Worm (Caenorhabditis elegans) whole organism, L2 larva: ENCODE results near the gene B0334.10.

Experiments used
- C34F6.9 ChIP-seq: fragments of 150-350 bp; optimal IDR thresholded peaks from 2 replicates; lab custom pipeline; 2014; ENCODE audit warnings: missing biosample characterization, missing genetic modification characterization
- F13H6.1 ChIP-seq: sonication (generic microtip); optimal IDR thresholded peaks from 2 replicates; lab custom pipeline; 2016; ENCODE audit warnings: missing genetic modification characterization, missing compliant biosample characterization
- R02D3.7 ChIP-seq: fragments of 150-350 bp; optimal IDR thresholded peaks from 2 replicates; lab custom pipeline; 2014; ENCODE audit warnings: missing biosample characterization, missing genetic modification characterization
- Y55F3AM.14 ChIP-seq: fragments of 200-800 bp; sonication (Bioruptor generic); optimal IDR thresholded peaks from 2 replicates; lab custom pipeline; 2018; ENCODE audit warnings: mild to moderate bottlenecking, missing genetic modification characterization, missing compliant biosample characterization
- ZK546.5 ChIP-seq: sonication (generic microtip); optimal IDR thresholded peaks from 2 replicates; lab custom pipeline; 2017; ENCODE audit warnings: missing biosample characterization, missing genetic modification characterization
- alr-1 ChIP-seq: fragments of 150-350 bp; optimal IDR thresholded peaks from 2 replicates; lab custom pipeline; 2014; ENCODE audit warnings: missing biosample characterization, missing genetic modification characterization
- aly-2 ChIP-seq: fragments of 150-350 bp; optimal IDR thresholded peaks from 2 replicates; lab custom pipeline; 2014; ENCODE audit warnings: missing biosample characterization, missing genetic modification characterization
- ama-1 ChIP-seq: fragments of 150-350 bp; optimal IDR thresholded peaks from 2 replicates; lab custom pipeline; 2018; ENCODE audit warnings: inconsistent platforms
- blmp-1 ChIP-seq: sonication (generic microtip); optimal IDR thresholded peaks from 2 replicates; lab custom pipeline; 2017; ENCODE audit warnings: missing genetic modification characterization, mild to moderate bottlenecking, missing compliant biosample characterization, antibody characterized with exemption, moderate library complexity; ENCODE audit not compliant: insufficient read depth
- ceh-16 ChIP-seq: fragments of 150-350 bp; optimal IDR thresholded peaks from 2 replicates; lab custom pipeline; 2014; ENCODE audit warnings: missing biosample characterization, missing genetic modification characterization
- ceh-82 ChIP-seq: fragments of 150-350 bp; optimal IDR thresholded peaks from 2 replicates; lab custom pipeline; 2014; ENCODE audit warnings: missing biosample characterization, missing genetic modification characterization
- dmd-4 ChIP-seq: sonication (generic microtip); optimal IDR thresholded peaks from 2 replicates; lab custom pipeline; 2017; ENCODE audit warnings: missing biosample characterization, missing genetic modification characterization
- elt-1 ChIP-seq: fragments of 150-350 bp; optimal IDR thresholded peaks from 2 replicates; lab custom pipeline; 2014; ENCODE audit warnings: missing biosample characterization, missing genetic modification characterization
- elt-3 ChIP-seq: sonication (generic microtip); optimal IDR thresholded peaks from 2 replicates; lab custom pipeline; 2017; ENCODE audit warnings: missing biosample characterization, missing genetic modification characterization
- fos-1 ChIP-seq: fragments of 150-350 bp; optimal IDR thresholded peaks from 2 replicates; lab custom pipeline; 2014; ENCODE audit warnings: missing biosample characterization, missing genetic modification characterization
- gmeb-1 ChIP-seq: fragments of 150-350 bp; optimal IDR thresholded peaks from 2 replicates; lab custom pipeline; 2014; ENCODE audit warnings: missing biosample characterization, missing genetic modification characterization
- lin-13 ChIP-seq: fragments of 150-350 bp; optimal IDR thresholded peaks from 2 replicates; lab custom pipeline; 2014; ENCODE audit warnings: missing biosample characterization, missing genetic modification reagents, missing genetic modification characterization
- lin-39 ChIP-seq: fragments of 150-350 bp; optimal IDR thresholded peaks from 2 replicates; lab custom pipeline; 2014; ENCODE audit warnings: missing biosample characterization, missing genetic modification reagents, missing genetic modification characterization
- lsy-2 ChIP-seq, 2 experiments: fragments of 150-350 bp in 1 of 2; sonication (generic microtip) in 1 of 2; optimal IDR thresholded peaks; 2 replicates each; lab custom pipeline; 2014 to 2017; ENCODE audit warnings: missing biosample characterization in 2 of 2, missing genetic modification characterization in 2 of 2
- mab-5 ChIP-seq: fragments of 150-350 bp; optimal IDR thresholded peaks from 2 replicates; lab custom pipeline; 2014; ENCODE audit warnings: missing biosample characterization, missing genetic modification characterization
- mbf-1 ChIP-seq: sonication (generic microtip); optimal IDR thresholded peaks from 2 replicates; lab custom pipeline; 2017; ENCODE audit warnings: missing biosample characterization, missing genetic modification characterization
- mdl-1 ChIP-seq, 2 experiments: fragments of 150-350 bp in 1 of 2; sonication (generic microtip) in 1 of 2; optimal IDR thresholded peaks; 2 replicates each; lab custom pipeline; 2017; ENCODE audit warnings: missing biosample characterization in 2 of 2, missing genetic modification characterization in 2 of 2
- nhr-10 ChIP-seq: sonication (generic microtip); optimal IDR thresholded peaks from 2 replicates; lab custom pipeline; 2017; ENCODE audit warnings: missing biosample characterization, missing genetic modification characterization
- nhr-11 ChIP-seq: fragments of 150-350 bp; optimal IDR thresholded peaks from 2 replicates; lab custom pipeline; 2014; ENCODE audit warnings: missing biosample characterization, missing genetic modification characterization
- nhr-12 ChIP-seq: fragments of 150-350 bp; optimal IDR thresholded peaks from 2 replicates; lab custom pipeline; 2014; ENCODE audit warnings: missing biosample characterization, missing genetic modification characterization
- nhr-129 ChIP-seq: fragments of 150-350 bp; optimal IDR thresholded peaks from 2 replicates; lab custom pipeline; 2014; ENCODE audit warnings: missing biosample characterization, missing genetic modification characterization
- nhr-21 ChIP-seq: fragments of 150-350 bp; optimal IDR thresholded peaks from 2 replicates; lab custom pipeline; 2014; ENCODE audit warnings: missing biosample characterization, missing genetic modification characterization
- nhr-23 ChIP-seq: fragments of 150-350 bp; optimal IDR thresholded peaks from 2 replicates; lab custom pipeline; 2014; ENCODE audit warnings: missing biosample characterization, missing genetic modification reagents, missing genetic modification characterization
- nhr-237 ChIP-seq: fragments of 150-350 bp; optimal IDR thresholded peaks from 2 replicates; lab custom pipeline; 2014; ENCODE audit warnings: missing biosample characterization, missing genetic modification characterization
- nhr-25 ChIP-seq: fragments of 150-350 bp; sonication (generic microtip); optimal IDR thresholded peaks from 3 replicates; lab custom pipeline; 2014; ENCODE audit warnings: missing biosample characterization, missing genetic modification characterization
- nhr-6 ChIP-seq: fragments of 150-350 bp; optimal IDR thresholded peaks from 2 replicates; lab custom pipeline; 2014; ENCODE audit warnings: missing biosample characterization, missing genetic modification characterization
- nhr-77 ChIP-seq: fragments of 150-350 bp; optimal IDR thresholded peaks from 2 replicates; lab custom pipeline; 2014; ENCODE audit warnings: missing biosample characterization, missing genetic modification characterization
- peb-1 ChIP-seq: fragments of 150-350 bp; optimal IDR thresholded peaks from 2 replicates; lab custom pipeline; 2014; ENCODE audit warnings: missing biosample characterization, missing genetic modification characterization
- sem-4 ChIP-seq: fragments of 150-350 bp; optimal IDR thresholded peaks from 2 replicates; lab custom pipeline; 2014; ENCODE audit warnings: missing biosample characterization, missing genetic modification reagents, missing genetic modification characterization
- skn-1 ChIP-seq: sonication (generic microtip); optimal IDR thresholded peaks from 2 replicates; lab custom pipeline; 2017; ENCODE audit warnings: missing biosample characterization, missing genetic modification characterization
- sma-3 ChIP-seq: sonication (generic microtip); optimal IDR thresholded peaks from 2 replicates; lab custom pipeline; 2016; ENCODE audit warnings: missing genetic modification reagents, missing genetic modification characterization, missing compliant biosample characterization
- snpc-4 ChIP-seq: fragments of 150-350 bp; optimal IDR thresholded peaks from 2 replicates; lab custom pipeline; 2014; ENCODE audit warnings: missing biosample characterization, missing genetic modification characterization
- unc-39 ChIP-seq: fragments of 150-350 bp; optimal IDR thresholded peaks from 2 replicates; lab custom pipeline; 2014; ENCODE audit warnings: missing biosample characterization, missing genetic modification characterization
- unc-55 ChIP-seq: fragments of 150-350 bp; sonication (generic microtip); optimal IDR thresholded peaks from 3 replicates; lab custom pipeline; 2014; ENCODE audit warnings: missing biosample characterization, missing genetic modification reagents, missing genetic modification characterization
- unc-62 ChIP-seq: fragments of 150-350 bp; optimal IDR thresholded peaks from 2 replicates; lab custom pipeline; 2014; ENCODE audit warnings: missing biosample characterization, missing genetic modification reagents, missing genetic modification characterization
- zag-1 ChIP-seq: fragments of 150-350 bp; optimal IDR thresholded peaks from 2 replicates; lab custom pipeline; 2014; ENCODE audit warnings: missing biosample characterization, missing genetic modification characterization
- ztf-1 ChIP-seq: fragments of 200-800 bp; sonication (Bioruptor generic); conservative IDR thresholded peaks from 2 replicates; pipeline ENCODE4 v1.3.6; 2022; ENCODE audit warnings: missing genetic modification characterization, missing compliant biosample characterization
- ztf-11 ChIP-seq: sonication (generic microtip); optimal IDR thresholded peaks from 2 replicates; lab custom pipeline; 2017; ENCODE audit warnings: missing biosample characterization, missing genetic modification characterization
- ztf-4 ChIP-seq: fragments of 150-350 bp; optimal IDR thresholded peaks from 2 replicates; lab custom pipeline; 2014; ENCODE audit warnings: missing biosample characterization, missing genetic modification characterization

B0334.10 gene

DNA sequence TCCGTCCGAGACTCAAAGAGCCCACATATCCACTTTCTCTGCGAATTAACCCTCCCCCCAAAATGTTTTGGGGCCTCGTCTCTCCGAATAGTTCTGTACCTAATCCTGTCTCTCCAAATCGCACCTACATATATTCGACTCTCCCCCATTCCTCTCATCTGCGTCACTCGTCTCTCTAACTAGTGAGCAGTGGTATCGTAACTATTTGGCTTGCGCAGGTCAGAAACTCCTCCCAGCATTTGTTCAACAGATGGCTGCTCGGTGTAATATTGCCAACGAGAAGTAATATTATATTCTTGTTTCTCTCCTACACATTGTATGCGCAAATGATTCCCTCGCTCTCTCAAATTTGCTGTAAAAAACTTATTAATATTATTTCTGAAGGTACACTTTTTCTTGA is 37.4 kb downstream of the B0334.10 start, which contains the start of gene F54D5.24:
TSS of gene F54D5.24 (plus strand) at position 316 of the 400 bp plus-strand sequence.
- no peak for TF ChIP-seq mdl-1 (tag; optimal IDR thresholded peaks at IDR 0.05; lab: Kevin White, UChicago)
- no peak for TF ChIP-seq mab-5 (tag; lab: Kevin White, UChicago)
- TF ChIP-seq blmp-1 (tag; lab: Kevin White, UChicago): no peak
- no peak for TF ChIP-seq lin-39

DNA sequence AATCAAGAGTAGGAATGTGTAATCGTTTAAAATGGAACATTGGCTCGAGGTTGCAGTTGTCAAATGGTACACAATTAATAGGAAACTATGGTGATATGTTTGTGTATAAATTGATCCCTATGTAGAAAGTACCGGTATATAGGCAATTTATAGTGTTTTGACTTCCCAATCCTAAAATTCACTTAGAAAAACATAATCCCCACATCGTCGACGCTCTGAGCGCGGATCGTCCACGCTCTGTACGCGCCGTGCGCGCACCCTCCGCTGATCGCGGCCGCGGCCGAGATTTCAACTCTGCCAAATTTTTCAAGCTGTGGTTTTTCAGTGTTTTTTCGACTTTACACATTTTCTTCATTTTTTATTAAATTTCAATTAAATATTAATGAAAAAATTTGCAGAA is 38.1 kb downstream of the B0334.10 start, which contains the start of gene F54D5.17:
TSS of gene F54D5.17 (plus strand) at position 301 of the 400 bp plus-strand sequence.
- TF ChIP-seq ztf-11 (tag; lab: Kevin White, UChicago) (no peak), nhr-237 (tag; lab: Kevin White, UChicago) (no peak), lin-39 (no peak), dmd-4 (tag; lab: Kevin White, UChicago) (no peak), F13H6.1 (tag; lab: Kevin White, UChicago) (no peak), sma-3 (GFP tag; lab: Kevin White, UChicago) (no peak), elt-1 (tag; lab: Kevin White, UChicago) (no peak), sem-4 (tag; lab: Kevin White, UChicago) (no peak), snpc-4 (no peak), nhr-6 (tag; lab: Kevin White, UChicago) (no peak), nhr-21 (tag; lab: Kevin White, UChicago) (no peak), mdl-1 (tag; optimal IDR thresholded peaks at IDR 0.05; lab: Kevin White, UChicago) (no peak)

DNA sequence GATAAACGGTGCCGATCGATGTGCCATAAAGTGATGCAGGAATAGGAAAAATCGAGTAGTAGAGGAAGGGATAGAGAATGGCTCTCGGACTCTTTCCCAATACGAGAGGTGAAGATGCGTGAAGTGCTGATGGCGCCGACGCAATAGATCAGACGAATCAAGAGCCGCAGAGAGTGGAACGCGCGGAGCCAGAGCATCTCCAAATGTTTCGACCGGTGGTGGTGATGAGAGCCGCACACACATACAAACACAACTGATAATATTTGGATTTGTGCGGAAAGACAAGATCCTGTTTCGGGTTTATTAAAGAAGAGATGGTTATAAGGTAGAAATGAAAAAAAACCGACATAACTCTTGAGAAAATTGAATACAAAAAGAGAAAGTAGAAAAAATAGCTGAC is 45.8 kb downstream of the B0334.10 start, which contains the start of gene F54D5.15:
TSS of gene F54D5.15 (minus strand) at position 101 of the 400 bp plus-strand sequence.
- TF ChIP-seq ceh-82 (no peak), mdl-1 (tag; optimal IDR thresholded peaks at IDR 0.05; lab: Kevin White, UChicago) (no peak), nhr-6 (tag; lab: Kevin White, UChicago) (no peak), ztf-11 (tag; lab: Kevin White, UChicago) (no peak), ama-1 (lab: Kevin White, UChicago) (no peak), nhr-11 (no peak), nhr-25 (tag; lab: Kevin White, UChicago) (no peak), R02D3.7 (tag; lab: Kevin White, UChicago) (no peak), C34F6.9 (tag; lab: Kevin White, UChicago) (no peak), ceh-16 (tag; lab: Kevin White, UChicago) (no peak), ZK546.5 (no peak), sma-3 (GFP tag; lab: Kevin White, UChicago) (no peak), skn-1 (tag; lab: Kevin White, UChicago) (no peak), nhr-23 (tag; lab: Kevin White, UChicago) (no peak), peb-1 (tag; lab: Kevin White, UChicago) (no peak)
- TF ChIP-seq, all 48 proteins: peak for 0

- TF ChIP-seq C34F6.9 (tag; lab: Kevin White, UChicago): peak; percentile 7
- TF ChIP-seq unc-55 (GFP tag; lab: Kevin White, UChicago): peak; percentile 34
- no peak for TF ChIP-seq ceh-16 (tag; lab: Kevin White, UChicago)
- no peak for TF ChIP-seq lsy-2 (tag; optimal IDR thresholded peaks at IDR 0.05; lab: Kevin White, UChicago)
- peak; percentile 54 for TF ChIP-seq nhr-129 (tag; lab: Kevin White, UChicago)
- no peak for TF ChIP-seq Y55F3AM.14 (GFP tag; lab: Kevin White, UChicago)
- no peak for TF ChIP-seq mdl-1 (tag; optimal IDR thresholded peaks at IDR 0.05; lab: Kevin White, UChicago)
- no peak for TF ChIP-seq sma-3 (GFP tag; lab: Kevin White, UChicago)
- TF ChIP-seq nhr-25 (tag; lab: Kevin White, UChicago): no peak
- no peak for TF ChIP-seq elt-1 (tag; lab: Kevin White, UChicago)
- no peak for TF ChIP-seq nhr-12 (tag; lab: Kevin White, UChicago)
- TF ChIP-seq ZK546.5: no peak
- no peak for TF ChIP-seq ztf-4 (tag; lab: Kevin White, UChicago)
- TF ChIP-seq mbf-1 (tag; lab: Kevin White, UChicago): no peak
- no peak for TF ChIP-seq ztf-1 (GFP tag; lab: Robert Waterston, UW)
- TF ChIP-seq gmeb-1 (tag; lab: Kevin White, UChicago): no peak
- TF ChIP-seq lin-39: peak; percentile 77
- no peak for TF ChIP-seq blmp-1 (tag; lab: Kevin White, UChicago)
- TF ChIP-seq zag-1: no peak
- TF ChIP-seq snpc-4: no peak
- TF ChIP-seq unc-62 (GFP tag; lab: Kevin White, UChicago): no peak
- TF ChIP-seq peb-1 (tag; lab: Kevin White, UChicago): no peak
- no peak for TF ChIP-seq R02D3.7 (tag; lab: Kevin White, UChicago)
- no peak for TF ChIP-seq alr-1
- TF ChIP-seq aly-2 (tag; lab: Kevin White, UChicago): no peak
- no peak for TF ChIP-seq sem-4 (tag; lab: Kevin White, UChicago)
- no peak for TF ChIP-seq ceh-82
- no peak for TF ChIP-seq nhr-6 (tag; lab: Kevin White, UChicago)
- no peak for TF ChIP-seq elt-3 (tag; lab: Kevin White, UChicago)
- no peak for TF ChIP-seq fos-1
- TF ChIP-seq nhr-10 (tag; lab: Kevin White, UChicago): no peak
- TF ChIP-seq unc-39 (tag; lab: Kevin White, UChicago): no peak
- no peak for TF ChIP-seq nhr-77 (tag; lab: Kevin White, UChicago)
- no peak for TF ChIP-seq nhr-23 (tag; lab: Kevin White, UChicago)
- TF ChIP-seq F13H6.1 (tag; lab: Kevin White, UChicago): peak; percentile 5
- no peak for TF ChIP-seq lin-13 (GFP tag; lab: Kevin White, UChicago)
Observed at ce11 chrII:11566970-11567711, 48.9 kb downstream of the B0334.10 start, which contains the start of gene F54D5.5. Gene F54D5.5 (minus strand): TSS chrII:11567020.
